Fruit fly (Drosophila melanogaster): ENCODE measurements around the gene CG44437.
A peak's percentile ranks its signal among the peaks of the same experiment; 100 is the strongest.

Gene CG44437

dm6 chrX:13202162-13202561 is at the start of gene CG44437:
CG44437 (minus strand) TSS chrX:13202262.
- TF ChIP-seq kay (GFP tag; ENCODE audit: borderline replicate concordance) (peak; percentile 45), CG7045 (GFP tag; optimal IDR thresholded peaks at IDR 0.05) (no peak), CG11617 (GFP tag; optimal IDR thresholded peaks at IDR 0.05) (no peak), CG7101 (tag; optimal IDR thresholded peaks at IDR 0.05) (no peak), CG1620 (GFP tag; optimal IDR thresholded peaks at IDR 0.05) (no peak)

dm6 chrX:13251310-13251709 is 49.2 kb upstream of the CG44437 start:
- TF ChIP-seq CG14711 (tag; optimal IDR thresholded peaks at IDR 0.05) (no peak), CG5204 (GFP tag; optimal IDR thresholded peaks at IDR 0.05) (no peak), CG11617 (GFP tag; optimal IDR thresholded peaks at IDR 0.05) (no peak), CG1620 (GFP tag; optimal IDR thresholded peaks at IDR 0.05) (no peak), cic (GFP tag; optimal IDR thresholded peaks at IDR 0.05) (no peak), bab1 (GFP tag; optimal IDR thresholded peaks at IDR 0.05) (no peak), pad (GFP tag; optimal IDR thresholded peaks at IDR 0.05) (no peak), kay (GFP tag; ENCODE audit: borderline replicate concordance) (no peak), CG33017 (tag; optimal IDR thresholded peaks at IDR 0.05) (no peak)

DNA sequence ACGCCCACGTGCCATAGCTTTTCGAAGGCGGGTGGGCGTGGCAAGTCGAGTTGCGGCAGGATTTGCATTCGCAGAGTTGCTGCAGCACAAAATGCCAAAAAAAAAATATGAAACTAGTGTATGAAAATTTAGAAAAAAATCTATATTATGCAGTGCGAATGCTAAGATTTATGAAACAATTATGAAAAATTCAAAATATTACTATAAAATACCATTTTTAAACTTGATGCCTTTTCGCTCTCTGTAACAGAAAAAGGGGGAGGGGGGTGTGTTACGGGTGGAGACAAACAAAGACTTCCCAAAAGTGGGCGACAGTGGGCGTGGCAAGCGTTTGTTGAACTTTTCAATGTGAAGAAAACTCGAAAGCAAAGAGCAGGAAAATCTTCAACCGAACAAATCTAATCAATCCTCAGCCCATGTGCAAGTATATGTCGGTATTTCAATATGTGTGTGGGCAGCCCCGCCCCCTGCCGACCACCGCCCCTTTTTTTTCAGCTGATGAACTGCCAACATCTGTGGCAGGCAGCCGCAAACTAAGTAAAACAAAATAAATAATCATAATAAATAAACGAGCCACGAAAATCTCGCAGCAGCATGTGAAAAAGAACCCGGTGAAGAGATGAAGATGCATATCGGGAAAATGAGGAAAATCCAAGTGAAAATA is 47.8 kb upstream of the CG44437 start:
- TF ChIP-seq cnc (optimal IDR thresholded peaks at IDR 0.05) (no peak), ovo (GFP tag; optimal IDR thresholded peaks at IDR 0.05) (no peak), CG33017 (tag; optimal IDR thresholded peaks at IDR 0.05) (no peak), kay (GFP tag; ENCODE audit: borderline replicate concordance) (no peak), pad (GFP tag; optimal IDR thresholded peaks at IDR 0.05) (no peak), CG5204 (GFP tag; optimal IDR thresholded peaks at IDR 0.05) (no peak), Crg-1 (GFP tag; optimal IDR thresholded peaks at IDR 0.05) (no peak), Mnt (GFP tag; optimal IDR thresholded peaks at IDR 0.05) (no peak), CG7101 (tag; optimal IDR thresholded peaks at IDR 0.05) (no peak), Hr96 (GFP tag; optimal IDR thresholded peaks at IDR 0.05) (no peak), bab1 (GFP tag; optimal IDR thresholded peaks at IDR 0.05) (no peak)

DNA sequence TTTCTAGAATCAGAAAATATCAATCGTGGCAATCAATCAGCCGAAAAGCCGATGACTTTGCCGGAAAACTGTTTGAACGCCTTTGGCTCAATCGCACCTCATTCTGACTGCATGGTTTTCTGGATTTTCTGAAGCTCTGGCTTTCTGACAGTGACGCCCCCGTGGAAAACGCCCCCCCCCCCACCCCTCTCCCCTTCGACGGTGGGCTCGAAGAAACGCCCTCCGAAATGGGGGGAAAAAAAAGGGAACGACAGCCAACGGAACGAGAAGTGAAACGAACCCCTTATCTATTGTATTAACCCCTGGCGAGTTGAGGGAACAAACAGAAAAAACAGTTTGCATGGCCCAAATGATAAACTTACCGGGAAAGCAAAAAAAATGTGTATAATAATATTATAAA is 46.5 kb upstream of the CG44437 start:
- TF ChIP-seq CG1620 (GFP tag; optimal IDR thresholded peaks at IDR 0.05) (no peak), Hr96 (GFP tag; optimal IDR thresholded peaks at IDR 0.05) (no peak), pad (GFP tag; optimal IDR thresholded peaks at IDR 0.05) (no peak), cnc (optimal IDR thresholded peaks at IDR 0.05) (no peak), CG33017 (tag; optimal IDR thresholded peaks at IDR 0.05) (no peak), CG14711 (tag; optimal IDR thresholded peaks at IDR 0.05) (no peak), CG7101 (tag; optimal IDR thresholded peaks at IDR 0.05) (no peak), Clk (GFP tag; optimal IDR thresholded peaks at IDR 0.05) (no peak), Mnt (GFP tag; optimal IDR thresholded peaks at IDR 0.05) (no peak), bab1 (GFP tag; optimal IDR thresholded peaks at IDR 0.05) (no peak), ovo (GFP tag; optimal IDR thresholded peaks at IDR 0.05) (no peak), cic (GFP tag; optimal IDR thresholded peaks at IDR 0.05) (no peak), kay (GFP tag; ENCODE audit: borderline replicate concordance) (no peak), CG11617 (GFP tag; optimal IDR thresholded peaks at IDR 0.05) (no peak), toe (GFP tag; optimal IDR thresholded peaks at IDR 0.05) (no peak), Crg-1 (GFP tag; optimal IDR thresholded peaks at IDR 0.05) (no peak), CG7045 (GFP tag; optimal IDR thresholded peaks at IDR 0.05) (no peak), tj (GFP tag; optimal IDR thresholded peaks at IDR 0.05) (no peak)

dm6 chrX:13247789-13248188 is 45.7 kb upstream of the CG44437 start:
- TF ChIP-seq kay (GFP tag; ENCODE audit: borderline replicate concordance): no peak
- no peak for TF ChIP-seq bab1 (GFP tag; optimal IDR thresholded peaks at IDR 0.05)
- no peak for TF ChIP-seq cnc (optimal IDR thresholded peaks at IDR 0.05)
- TF ChIP-seq CG5204 (GFP tag; optimal IDR thresholded peaks at IDR 0.05): no peak
- no peak for TF ChIP-seq tj (GFP tag; optimal IDR thresholded peaks at IDR 0.05)
- no peak for TF ChIP-seq CG12768 (GFP tag; optimal IDR thresholded peaks at IDR 0.05)
- TF ChIP-seq CG7045 (GFP tag; optimal IDR thresholded peaks at IDR 0.05): no peak
- TF ChIP-seq CG7101 (tag; optimal IDR thresholded peaks at IDR 0.05): no peak
- TF ChIP-seq CG1620 (GFP tag; optimal IDR thresholded peaks at IDR 0.05): no peak
- no peak for TF ChIP-seq CG33017 (tag; optimal IDR thresholded peaks at IDR 0.05)
- TF ChIP-seq Crg-1 (GFP tag; optimal IDR thresholded peaks at IDR 0.05): no peak
- TF ChIP-seq Mnt (GFP tag; optimal IDR thresholded peaks at IDR 0.05): no peak
- no peak for TF ChIP-seq Hr96 (GFP tag; optimal IDR thresholded peaks at IDR 0.05)
- TF ChIP-seq toe (GFP tag; optimal IDR thresholded peaks at IDR 0.05): no peak
- no peak for TF ChIP-seq CG11617 (GFP tag; optimal IDR thresholded peaks at IDR 0.05)
- no peak for TF ChIP-seq Clk (GFP tag; optimal IDR thresholded peaks at IDR 0.05)
- no peak for TF ChIP-seq ovo (GFP tag; optimal IDR thresholded peaks at IDR 0.05)
- no peak for TF ChIP-seq pad (GFP tag; optimal IDR thresholded peaks at IDR 0.05)

dm6 chrX:13245767-13246166 is 43.7 kb upstream of the CG44437 start:
- TF ChIP-seq toe (GFP tag; optimal IDR thresholded peaks at IDR 0.05): no peak
- TF ChIP-seq Clk (GFP tag; optimal IDR thresholded peaks at IDR 0.05): no peak
- TF ChIP-seq CG11617 (GFP tag; optimal IDR thresholded peaks at IDR 0.05): no peak
- no peak for TF ChIP-seq kay (GFP tag; ENCODE audit: borderline replicate concordance)
- TF ChIP-seq CG12768 (GFP tag; optimal IDR thresholded peaks at IDR 0.05): no peak
- TF ChIP-seq CG7101 (tag; optimal IDR thresholded peaks at IDR 0.05): no peak
- no peak for TF ChIP-seq ovo (GFP tag; optimal IDR thresholded peaks at IDR 0.05)
- TF ChIP-seq CG14711 (tag; optimal IDR thresholded peaks at IDR 0.05): no peak
- no peak for TF ChIP-seq CG5204 (GFP tag; optimal IDR thresholded peaks at IDR 0.05)
- TF ChIP-seq pad (GFP tag; optimal IDR thresholded peaks at IDR 0.05): no peak
- no peak for TF ChIP-seq CG7045 (GFP tag; optimal IDR thresholded peaks at IDR 0.05)
- TF ChIP-seq Crg-1 (GFP tag; optimal IDR thresholded peaks at IDR 0.05): no peak
- no peak for TF ChIP-seq CG1620 (GFP tag; optimal IDR thresholded peaks at IDR 0.05)
- no peak for TF ChIP-seq cnc (optimal IDR thresholded peaks at IDR 0.05)
- TF ChIP-seq CG33017 (tag; optimal IDR thresholded peaks at IDR 0.05): no peak
- no peak for TF ChIP-seq cic (GFP tag; optimal IDR thresholded peaks at IDR 0.05)

Measured in whole organism, adult.